Fruit fly (Drosophila melanogaster): Measurements from ENCODE around the gene Uros2.
A peak's percentile ranks its signal among the peaks of the same experiment; 100 is the strongest.

Uros2 gene

dm6 chr3R:15803502-15804461 lies 15.5 kb downstream of the Uros2 start, which contains the start of gene alpha-Man-IIb (continued):
- TF ChIP-seq jing (GFP tag; optimal IDR thresholded peaks at IDR 0.05) = no peak
- no peak for TF ChIP-seq CG8359 (GFP tag; optimal IDR thresholded peaks at IDR 0.05; ENCODE audit: borderline replicate concordance)
- TF ChIP-seq sna (GFP tag; IDR thresholded peaks at IDR 0.05; ENCODE audit: partially characterized antibody) = peak; percentile 89
- no peak for TF ChIP-seq tgo (GFP tag; IDR thresholded peaks at IDR 0.05)
- TF ChIP-seq CG4854 (GFP tag; optimal IDR thresholded peaks at IDR 0.05) = no peak
- TF ChIP-seq Ada2b (GFP tag; IDR thresholded peaks at IDR 0.05) = no peak
- no peak for TF ChIP-seq kni (GFP tag; optimal IDR thresholded peaks at IDR 0.05)
- no peak for TF ChIP-seq emc (GFP tag; optimal IDR thresholded peaks at IDR 0.05)
- no peak for TF ChIP-seq CG3726 (GFP tag; IDR thresholded peaks at IDR 0.05)
- peak; percentile 6 for TF ChIP-seq CG17186 (GFP tag; optimal IDR thresholded peaks at IDR 0.05)
- TF ChIP-seq crp (GFP tag; optimal IDR thresholded peaks at IDR 0.05) = peak in 1 of 2 experiments; percentile 71
- no peak for TF ChIP-seq CG12769 (tag; optimal IDR thresholded peaks at IDR 0.05)
- TF ChIP-seq fd102C (GFP tag; optimal IDR thresholded peaks at IDR 0.05) = no peak
- TF ChIP-seq CG8388 (GFP tag; optimal IDR thresholded peaks at IDR 0.05) = no peak
- TF ChIP-seq CG16815 (GFP tag; optimal IDR thresholded peaks at IDR 0.05) = no peak
- TF ChIP-seq CG5180 (GFP tag; optimal IDR thresholded peaks at IDR 0.05) = no peak
- TF ChIP-seq dm (GFP tag; optimal IDR thresholded peaks at IDR 0.05) = no peak
- no peak for TF ChIP-seq fu2 (GFP tag; optimal IDR thresholded peaks at IDR 0.05)
- TF ChIP-seq CG1024 (GFP tag; IDR thresholded peaks at IDR 0.05) = peak; percentile 48
- no peak for TF ChIP-seq CG18599 (GFP tag; optimal IDR thresholded peaks at IDR 0.05)
- no peak for TF ChIP-seq Mes4 (GFP tag; optimal IDR thresholded peaks at IDR 0.05)
- TF ChIP-seq btn (GFP tag; optimal IDR thresholded peaks at IDR 0.05) = no peak
- no peak for TF ChIP-seq CG15073 (GFP tag; optimal IDR thresholded peaks at IDR 0.05)
- peak; percentile 94 for TF ChIP-seq CG3995 (GFP tag; optimal IDR thresholded peaks at IDR 0.05)
- no peak for TF ChIP-seq luna (GFP tag; optimal IDR thresholded peaks at IDR 0.05)
- no peak for TF ChIP-seq Hand (GFP tag; optimal IDR thresholded peaks at IDR 0.05)
- no peak for TF ChIP-seq gcm2 (GFP tag; optimal IDR thresholded peaks at IDR 0.05)
- no peak for TF ChIP-seq CG17802 (tag; optimal IDR thresholded peaks at IDR 0.05)
- TF ChIP-seq CG7745 (tag; optimal IDR thresholded peaks at IDR 0.05) = no peak
- peak; percentile 28 for TF ChIP-seq bigmax (GFP tag; optimal IDR thresholded peaks at IDR 0.05)
- no peak for TF ChIP-seq az2 (GFP tag; optimal IDR thresholded peaks at IDR 0.05)
- no peak for TF ChIP-seq br (optimal IDR thresholded peaks at IDR 0.05)
- TF ChIP-seq hbn (GFP tag; IDR thresholded peaks at IDR 0.05; ENCODE audit: partially characterized antibody) = peak; percentile 84
- no peak for TF ChIP-seq CG15479 (GFP tag; optimal IDR thresholded peaks at IDR 0.05)
- peak; percentile 52 for TF ChIP-seq fd64A (GFP tag; optimal IDR thresholded peaks at IDR 0.05)
- TF ChIP-seq CG4707 (GFP tag; optimal IDR thresholded peaks at IDR 0.05) = no peak
- TF ChIP-seq trh (GFP tag; optimal IDR thresholded peaks at IDR 0.05) = no peak
- TF ChIP-seq CG8478 (optimal IDR thresholded peaks at IDR 0.05) = no peak
- TF ChIP-seq salm (tag; optimal IDR thresholded peaks at IDR 0.05) = no peak
- TF ChIP-seq ap (GFP tag; IDR thresholded peaks at IDR 0.05) = no peak
- peak; percentile 9 for TF ChIP-seq mam (GFP tag; optimal IDR thresholded peaks at IDR 0.05)
- TF ChIP-seq E2f1 (GFP tag; IDR thresholded peaks at IDR 0.05) = no peak
- TF ChIP-seq CG4820 (GFP tag; optimal IDR thresholded peaks at IDR 0.05) = peak; percentile 20
- peak; percentile 25 for TF ChIP-seq CG17385 (GFP tag; optimal IDR thresholded peaks at IDR 0.05)
- no peak for TF ChIP-seq Stat92E (GFP tag; optimal IDR thresholded peaks at IDR 0.05)
- peak; percentile 9 for TF ChIP-seq Hsf (GFP tag; optimal IDR thresholded peaks at IDR 0.05)
- TF ChIP-seq ewg (GFP tag; optimal IDR thresholded peaks at IDR 0.05) = no peak
- TF ChIP-seq shn (GFP tag; optimal IDR thresholded peaks at IDR 0.05) = no peak
- TF ChIP-seq slou (GFP tag; optimal IDR thresholded peaks at IDR 0.05) = no peak

Data from whole organism, embryonic.